Worm (Caenorhabditis elegans): Measurements from ENCODE around the gene cnc-7.

cnc-7 gene

DNA sequence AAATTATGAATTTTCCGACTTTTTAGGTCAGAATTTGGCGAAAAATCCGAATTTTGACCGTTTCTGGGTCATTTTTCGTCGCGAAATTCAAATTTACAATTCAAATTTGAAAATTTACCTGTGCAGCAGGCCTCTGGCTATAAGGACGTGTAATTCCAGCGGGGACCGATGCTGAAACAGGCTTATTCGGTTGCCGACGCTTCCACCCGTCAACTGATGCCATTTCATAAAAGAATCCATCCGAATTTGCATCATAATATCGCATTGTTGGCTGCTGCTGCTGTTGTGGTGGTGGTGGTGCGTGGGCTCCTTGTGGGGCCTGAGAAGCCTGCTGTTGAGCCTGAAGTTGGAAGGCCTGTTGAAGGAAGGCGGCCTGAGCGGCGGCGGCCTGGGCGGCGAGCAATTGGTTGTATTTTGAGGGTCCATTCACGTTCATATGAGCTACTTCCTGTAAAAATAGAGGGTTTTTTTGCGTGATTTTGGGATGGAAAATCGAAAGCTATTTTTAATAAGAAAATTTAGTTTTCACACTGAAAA, 5.7 kb downstream of the cnc-7 start:
- TF ChIP-seq pax-1 (tag; optimal IDR thresholded peaks at IDR 0.05) (no peak), hlh-13 (GFP tag; optimal IDR thresholded peaks at IDR 0.05) (no peak), ceh-45 (GFP tag; IDR thresholded peaks at IDR 0.05) (no peak), ama-1 (optimal IDR thresholded peaks at IDR 0.05) (no peak), ahr-1 (tag; optimal IDR thresholded peaks at IDR 0.05) (no peak), ref-2 (tag; optimal IDR thresholded peaks at IDR 0.05) (no peak), pha-4 (tag; optimal IDR thresholded peaks at IDR 0.05) (no peak), fkh-6 (tag; optimal IDR thresholded peaks at IDR 0.05) (no peak), mec-3 (tag; optimal IDR thresholded peaks at IDR 0.05; ENCODE audit: borderline replicate concordance) (no peak), ceh-34 (tag; optimal IDR thresholded peaks at IDR 0.05) (no peak), sdc-2 (tag; optimal IDR thresholded peaks at IDR 0.05) (no peak), hlh-6 (tag; optimal IDR thresholded peaks at IDR 0.05) (no peak), tbx-2 (tag; optimal IDR thresholded peaks at IDR 0.05) (no peak), sox-2 (GFP tag; IDR thresholded peaks at IDR 0.05) (no peak)

DNA sequence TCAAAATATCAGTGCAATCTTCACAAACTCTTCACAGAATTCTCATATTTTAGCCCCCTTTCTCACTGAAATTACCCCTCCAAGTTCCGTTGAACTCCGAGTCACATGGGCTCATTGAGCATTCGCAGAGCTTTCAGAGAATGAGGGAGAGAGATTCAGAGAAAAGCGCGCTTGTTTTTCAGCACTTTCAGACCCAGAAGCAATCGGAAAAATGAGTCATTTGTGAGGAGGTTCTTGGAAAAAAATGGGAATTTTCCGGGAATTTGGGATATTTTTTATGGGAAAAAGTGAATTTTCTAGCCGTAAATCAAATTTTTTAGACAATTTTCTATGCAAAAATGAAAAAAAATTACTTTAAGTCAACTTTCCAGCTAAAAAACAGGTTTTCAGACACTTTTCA, 9.0 kb downstream of the cnc-7 start:
- TF ChIP-seq ceh-30 (tag; optimal IDR thresholded peaks at IDR 0.05) (no peak), ama-1 (optimal IDR thresholded peaks at IDR 0.05) (no peak), hlh-15 (tag; optimal IDR thresholded peaks at IDR 0.05) (no peak), tbx-2 (tag; optimal IDR thresholded peaks at IDR 0.05) (no peak), unc-3 (GFP tag; conservative IDR thresholded peaks at IDR 0.05) (no peak), unc-3 (tag; optimal IDR thresholded peaks at IDR 0.05) (no peak), tbx-7 (tag; optimal IDR thresholded peaks at IDR 0.05) (no peak), sdc-2 (tag; optimal IDR thresholded peaks at IDR 0.05) (no peak), ztf-16 (tag; optimal IDR thresholded peaks at IDR 0.05) (no peak), ceh-45 (GFP tag; IDR thresholded peaks at IDR 0.05) (no peak), madf-2 (tag; optimal IDR thresholded peaks at IDR 0.05) (no peak)

ce11 chrV:20406817-20407216, 12.9 kb downstream of the cnc-7 start:
- TF ChIP-seq ceh-34 (tag; optimal IDR thresholded peaks at IDR 0.05) (no peak), pha-2 (tag; optimal IDR thresholded peaks at IDR 0.05) (no peak), ceh-6 (GFP tag; optimal IDR thresholded peaks at IDR 0.05) (no peak), unc-86 (tag; optimal IDR thresholded peaks at IDR 0.05) (no peak), nhr-232 (tag; optimal IDR thresholded peaks at IDR 0.05) (no peak), ceh-2 (tag; optimal IDR thresholded peaks at IDR 0.05) (no peak), syd-9 (tag; optimal IDR thresholded peaks at IDR 0.05) (no peak), ceh-22 (tag; optimal IDR thresholded peaks at IDR 0.05) (no peak), pat-9 (tag; optimal IDR thresholded peaks at IDR 0.05) (no peak), hlh-13 (GFP tag; optimal IDR thresholded peaks at IDR 0.05) (no peak), K09A11.1 (tag; optimal IDR thresholded peaks at IDR 0.05; ENCODE audit: insufficient read depth) (no peak), Y22D7AL.16 (tag; optimal IDR thresholded peaks at IDR 0.05) (no peak), ceh-45 (GFP tag; IDR thresholded peaks at IDR 0.05) (no peak), ceh-30 (tag; optimal IDR thresholded peaks at IDR 0.05) (no peak), pha-4 (tag; optimal IDR thresholded peaks at IDR 0.05) (no peak), npax-4 (tag; optimal IDR thresholded peaks at IDR 0.05) (no peak), ceh-9 (tag; optimal IDR thresholded peaks at IDR 0.05) (no peak), ceh-31 (tag; optimal IDR thresholded peaks at IDR 0.05) (no peak), nfya-1 (tag; optimal IDR thresholded peaks at IDR 0.05) (no peak)

ce11 chrV:20409016-20409415, 15.1 kb downstream of the cnc-7 start:
- TF ChIP-seq gmeb-2 (tag; optimal IDR thresholded peaks at IDR 0.05) (no peak), dve-1 (tag; optimal IDR thresholded peaks at IDR 0.05) (no peak), ceh-48 (tag; optimal IDR thresholded peaks at IDR 0.05) (no peak), K02D7.2 (tag; optimal IDR thresholded peaks at IDR 0.05) (no peak), C08G9.2 (tag; optimal IDR thresholded peaks at IDR 0.05) (no peak), sox-4 (tag; optimal IDR thresholded peaks at IDR 0.05) (no peak), sox-2 (GFP tag; IDR thresholded peaks at IDR 0.05) (no peak), lim-6 (tag; optimal IDR thresholded peaks at IDR 0.05) (no peak), ttx-3 (tag; optimal IDR thresholded peaks at IDR 0.05) (no peak), hlh-8 (tag; optimal IDR thresholded peaks at IDR 0.05) (no peak), ceh-22 (tag; optimal IDR thresholded peaks at IDR 0.05) (no peak), T23F11.4 (GFP tag; optimal IDR thresholded peaks at IDR 0.05) (no peak), ceh-2 (tag; optimal IDR thresholded peaks at IDR 0.05) (no peak)

All from whole organism, late embryonic.